Worm (Caenorhabditis elegans) whole organism, L2 larva: ENCODE measurements around the gene srx-86.

ENCODE experiments used
- nhr-21 ChIP-seq: fragments of 150-350 bp; optimal IDR thresholded peaks from 2 replicates; lab custom pipeline; 2014; ENCODE audit warnings: missing biosample characterization, missing genetic modification characterization
- unc-62 ChIP-seq: fragments of 150-350 bp; optimal IDR thresholded peaks from 2 replicates; lab custom pipeline; 2014; ENCODE audit warnings: missing biosample characterization, missing genetic modification reagents, missing genetic modification characterization

DNA sequence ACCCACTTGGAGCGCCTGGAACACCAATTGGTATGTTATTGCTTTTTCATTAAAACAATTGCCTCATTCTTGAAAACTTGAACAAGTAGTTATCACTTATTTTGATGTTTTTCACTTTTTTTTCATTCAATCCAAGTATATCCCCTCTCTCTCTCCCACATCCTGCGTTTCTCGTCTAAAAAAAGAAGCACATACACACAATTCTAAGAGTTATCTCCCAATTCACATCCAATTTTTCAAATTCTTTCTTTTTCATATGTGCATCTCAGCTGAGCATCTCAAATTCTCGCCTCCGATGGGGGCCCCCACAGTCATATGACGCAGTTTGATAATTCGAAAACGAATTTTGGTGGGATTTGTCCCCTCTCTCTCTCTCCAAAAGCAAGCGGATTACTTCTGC, 26.1 kb upstream of the srx-86 start:
- TF ChIP-seq unc-62 (GFP tag; lab: Kevin White, UChicago) (no peak), nhr-21 (tag; lab: Kevin White, UChicago) (no peak)
